Fruit fly (Drosophila melanogaster) whole organism: ENCODE results near the gene raskol.

Experiments
- CG8478 ChIP-seq: fragments of >200 bp; optimal IDR thresholded peaks from 2 replicates; lab custom pipeline; 2018; ENCODE audit warnings: inconsistent platforms
- Dll ChIP-seq: fragments of >200 bp; optimal IDR thresholded peaks from 2 replicates; lab custom pipeline; 2017
- EcR ChIP-seq, 2 experiments: fragments of >200 bp; optimal IDR thresholded peaks; 2 replicates each; lab custom pipeline; 2017; ENCODE audit warnings: missing biosample characterization in 2 of 2, missing genetic modification characterization in 2 of 2, missing genetic modification reagents in 2 of 2
- pan ChIP-seq: fragments of >200 bp; optimal IDR thresholded peaks from 2 replicates; lab custom pipeline; 2017
- psq ChIP-seq: fragments of >200 bp; optimal IDR thresholded peaks from 2 replicates; lab custom pipeline; 2017
- usp ChIP-seq: fragments of >200 bp; optimal IDR thresholded peaks from 2 replicates; lab custom pipeline; 2017; ENCODE audit warnings: missing biosample characterization, missing genetic modification characterization, mixed read lengths

The raskol gene

DNA sequence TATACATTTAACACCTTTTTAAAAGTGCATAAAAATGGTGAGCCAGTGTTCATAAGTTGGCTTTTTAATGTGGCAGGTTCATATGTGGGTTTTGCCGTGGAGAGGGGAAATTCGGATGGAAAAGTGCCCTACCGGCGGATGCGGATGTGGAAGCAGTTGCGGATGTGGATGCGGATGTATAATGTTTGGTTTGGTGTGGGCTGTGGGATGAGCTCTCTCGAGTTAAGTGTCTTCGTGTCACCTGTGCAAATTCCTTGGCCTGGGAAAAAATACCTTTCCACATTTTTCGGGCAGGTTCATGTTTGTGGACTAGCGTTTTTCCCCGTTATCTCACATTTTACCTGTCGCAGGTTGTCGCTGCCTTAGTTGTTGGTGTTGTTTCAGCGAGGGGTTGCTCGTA is 2.0 kb downstream of the raskol start:
- no peak for TF ChIP-seq usp (GFP tag; lab: Kevin White, UChicago)
- TF ChIP-seq pan = no peak
- no peak for TF ChIP-seq CG8478 (lab: Kevin White, UChicago)
- no peak for TF ChIP-seq psq (lab: Kevin White, UChicago)
- no peak for TF ChIP-seq EcR (GFP tag; optimal IDR thresholded peaks at IDR 0.05; lab: Kevin White, UChicago)

DNA sequence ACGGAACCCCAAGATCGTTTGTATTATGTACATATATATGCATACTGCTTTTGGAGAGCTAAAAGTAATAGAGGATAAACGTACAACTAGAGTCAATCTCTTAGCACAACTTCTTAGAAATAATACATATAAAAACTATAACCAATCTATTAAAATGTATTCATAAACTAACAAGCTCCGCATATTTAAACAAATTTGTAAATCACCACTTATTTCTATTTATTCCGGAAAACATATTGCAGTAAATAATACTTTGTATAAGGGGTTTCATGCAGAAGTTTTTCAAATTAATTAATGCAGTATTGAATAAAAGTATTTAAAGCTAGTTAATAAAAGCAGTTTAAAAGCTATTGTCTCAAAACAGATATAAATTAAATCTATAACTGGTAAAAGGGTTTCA is 2.5 kb downstream of the raskol start:
- TF ChIP-seq Dll (lab: Kevin White, UChicago) (no peak), psq (lab: Kevin White, UChicago) (no peak), pan (no peak), EcR (GFP tag; optimal IDR thresholded peaks at IDR 0.05; lab: Kevin White, UChicago) (no peak), usp (GFP tag; lab: Kevin White, UChicago) (no peak), CG8478 (lab: Kevin White, UChicago) (no peak)

DNA sequence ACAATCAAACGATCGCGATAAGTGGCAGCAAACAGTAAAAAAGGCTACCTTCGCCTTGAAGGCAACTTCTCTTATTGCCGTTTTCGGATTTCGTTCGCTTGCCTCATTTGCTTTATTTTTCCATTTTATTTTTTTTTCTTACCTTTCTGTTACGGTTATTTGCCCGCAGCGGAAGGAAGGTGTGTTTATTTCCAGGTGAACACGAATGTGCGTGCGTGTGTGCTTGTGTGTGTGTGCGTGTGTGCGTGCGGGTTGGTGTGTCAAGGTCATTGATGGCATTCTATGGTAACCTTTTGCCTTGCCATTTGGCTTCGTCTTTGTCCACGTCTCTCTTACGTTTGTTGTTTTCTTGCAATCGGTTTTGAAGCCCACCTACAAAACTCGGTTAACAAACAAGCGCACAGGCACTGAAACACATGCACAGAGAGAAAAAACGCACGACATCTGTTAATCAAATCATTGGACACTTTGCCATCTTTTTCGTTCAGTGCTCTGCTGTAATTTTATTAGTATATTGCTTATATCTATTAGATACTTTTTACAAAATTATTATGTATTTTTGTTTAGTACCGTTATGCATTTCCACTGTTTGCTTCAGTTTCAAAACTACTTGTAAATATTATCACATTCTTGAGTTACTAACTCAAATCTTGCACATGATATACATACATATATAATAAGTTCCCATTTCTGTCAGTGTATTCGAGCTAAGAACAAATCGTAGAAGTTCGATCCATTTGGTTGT is 3.2 kb downstream of the raskol start:
- no peak for TF ChIP-seq EcR (GFP tag; optimal IDR thresholded peaks at IDR 0.05; lab: Kevin White, UChicago)
- no peak for TF ChIP-seq CG8478 (lab: Kevin White, UChicago)
- no peak for TF ChIP-seq pan
- TF ChIP-seq Dll (lab: Kevin White, UChicago) = no peak
- TF ChIP-seq psq (lab: Kevin White, UChicago) = no peak
- TF ChIP-seq usp (GFP tag; lab: Kevin White, UChicago) = no peak

DNA sequence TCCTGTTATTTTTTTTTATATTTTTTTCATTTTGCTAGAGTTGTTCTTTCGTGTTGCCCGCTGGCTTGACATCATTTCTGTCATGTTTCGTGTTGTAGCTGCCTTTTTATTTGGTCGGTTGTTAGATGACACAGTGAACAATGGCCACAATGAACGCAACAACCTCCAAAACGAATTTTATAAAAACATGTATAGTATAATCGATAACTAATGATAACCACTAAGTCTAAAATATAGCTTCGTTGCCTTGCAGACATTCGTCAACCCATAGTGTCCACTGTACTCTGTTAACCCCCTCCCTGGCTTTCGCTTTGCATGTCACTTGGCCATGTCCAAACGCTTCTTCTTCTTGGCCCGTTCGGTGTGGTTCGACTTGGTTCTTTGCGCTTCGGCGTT is 3.8 kb downstream of the raskol start:
- TF ChIP-seq usp (GFP tag; lab: Kevin White, UChicago) = no peak
- no peak for TF ChIP-seq CG8478 (lab: Kevin White, UChicago)
- no peak for TF ChIP-seq EcR (GFP tag; optimal IDR thresholded peaks at IDR 0.05; lab: Kevin White, UChicago)
- no peak for TF ChIP-seq psq (lab: Kevin White, UChicago)
- no peak for TF ChIP-seq Dll (lab: Kevin White, UChicago)

DNA sequence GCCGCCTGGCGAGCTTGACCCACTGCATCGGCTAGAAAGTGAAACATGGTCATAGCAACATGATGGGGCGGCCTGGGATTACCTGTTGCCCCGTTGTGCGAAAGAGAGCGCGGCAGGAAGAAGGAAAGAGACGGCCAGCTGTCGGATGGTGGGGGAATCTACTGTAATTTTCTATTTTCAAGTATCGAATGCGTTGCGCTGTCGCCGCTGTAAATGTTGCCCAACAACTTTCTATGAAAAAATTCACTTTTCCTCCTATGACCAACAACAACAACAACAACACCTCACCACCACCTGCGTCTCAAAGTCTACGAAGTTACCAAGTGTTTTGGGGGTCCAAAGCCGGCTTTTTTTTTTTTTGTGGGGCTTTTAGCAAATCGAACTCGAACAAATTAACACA is 5.0 kb downstream of the raskol start:
- no peak for TF ChIP-seq pan
- TF ChIP-seq CG8478 (lab: Kevin White, UChicago) = no peak
- no peak for TF ChIP-seq Dll (lab: Kevin White, UChicago)
- TF ChIP-seq EcR (GFP tag; optimal IDR thresholded peaks at IDR 0.05; lab: Kevin White, UChicago) = no peak
- TF ChIP-seq usp (GFP tag; lab: Kevin White, UChicago) = no peak
- TF ChIP-seq psq (lab: Kevin White, UChicago) = no peak

- no peak for TF ChIP-seq Dll (lab: Kevin White, UChicago)
- TF ChIP-seq EcR (GFP tag; optimal IDR thresholded peaks at IDR 0.05; lab: Kevin White, UChicago) = no peak
- no peak for TF ChIP-seq pan
- no peak for TF ChIP-seq CG8478 (lab: Kevin White, UChicago)
- TF ChIP-seq usp (GFP tag; lab: Kevin White, UChicago) = no peak
- TF ChIP-seq psq (lab: Kevin White, UChicago) = no peak
These were observed 7.0 kb downstream of the raskol start for dm6 chrX:17716814-17717565.

- TF ChIP-seq CG8478 (lab: Kevin White, UChicago) (no peak), pan (no peak), Dll (lab: Kevin White, UChicago) (no peak), EcR (GFP tag; optimal IDR thresholded peaks at IDR 0.05; lab: Kevin White, UChicago) (no peak), usp (GFP tag; lab: Kevin White, UChicago) (no peak), psq (lab: Kevin White, UChicago) (no peak)
These were observed 8.5 kb downstream of the raskol start for dm6 chrX:17718423-17718822.

- TF ChIP-seq CG8478 (lab: Kevin White, UChicago) (no peak), EcR (GFP tag; optimal IDR thresholded peaks at IDR 0.05; lab: Kevin White, UChicago) (no peak), Dll (lab: Kevin White, UChicago) (no peak), usp (GFP tag; lab: Kevin White, UChicago) (no peak), pan (no peak)
These were observed 9.2 kb downstream of the raskol start for dm6 chrX:17718927-17719691.

- no peak for TF ChIP-seq Dll (lab: Kevin White, UChicago)
- TF ChIP-seq pan = no peak
- TF ChIP-seq psq (lab: Kevin White, UChicago) = no peak
- TF ChIP-seq usp (GFP tag; lab: Kevin White, UChicago) = no peak
- TF ChIP-seq CG8478 (lab: Kevin White, UChicago) = no peak
- no peak for TF ChIP-seq EcR (GFP tag; optimal IDR thresholded peaks at IDR 0.05; lab: Kevin White, UChicago)
These were observed 10.5 kb downstream of the raskol start for dm6 chrX:17720261-17721052.

dm6 chrX:17722912-17723311 is 13.0 kb downstream of the raskol start:
- TF ChIP-seq CG8478 (lab: Kevin White, UChicago) = no peak
- no peak for TF ChIP-seq usp (GFP tag; lab: Kevin White, UChicago)
- no peak for TF ChIP-seq Dll (lab: Kevin White, UChicago)
- no peak for TF ChIP-seq psq (lab: Kevin White, UChicago)
- TF ChIP-seq pan = no peak
- no peak for TF ChIP-seq EcR (GFP tag; optimal IDR thresholded peaks at IDR 0.05; lab: Kevin White, UChicago)
